Fruit fly (Drosophila melanogaster): ENCODE measurements around the gene CG4455.
A peak's percentile ranks its signal among the peaks of the same experiment; 100 is the strongest.

dm6 chr2L:16324833-16325232 lies 27.9 kb upstream of the CG4455 start:
- TF ChIP-seq CG10348 (GFP tag; IDR thresholded peaks at IDR 0.05): no peak
- peak; percentile 8 for TF ChIP-seq CG8159 (tag; optimal IDR thresholded peaks at IDR 0.05)
- TF ChIP-seq Pif1A (GFP tag; optimal IDR thresholded peaks at IDR 0.05): peak; percentile 36
- peak; percentile 10 for TF ChIP-seq Snoo (tag; optimal IDR thresholded peaks at IDR 0.05)
- peak; percentile 31; the same call in 1 of the 2 replicates for TF ChIP-seq Ets98B (GFP tag; IDR thresholded peaks at IDR 0.05)
- no peak for TF ChIP-seq D1 (tag; optimal IDR thresholded peaks at IDR 0.05)
- no peak for TF ChIP-seq CG9948 (tag; optimal IDR thresholded peaks at IDR 0.05)
- TF ChIP-seq CG4496 (GFP tag; IDR thresholded peaks at IDR 0.05): peak; percentile 79
- TF ChIP-seq Pif1B (GFP tag; optimal IDR thresholded peaks at IDR 0.05): peak; percentile 57
- TF ChIP-seq fd96Ca (GFP tag; IDR thresholded peaks at IDR 0.05): peak; percentile 35; the same call in 1 of the 3 replicates
